Fruit fly (Drosophila melanogaster) whole organism, wandering third instar larva: ENCODE measurements around the gene CG32301.

ENCODE experiments used
- Abd-B ChIP-seq: fragments of >200 bp; optimal IDR thresholded peaks from 2 replicates; lab custom pipeline; 2017; ENCODE audit warnings: missing biosample characterization, missing genetic modification characterization
- CG32264 ChIP-seq: fragments of 200-800 bp; sonication (Bioruptor generic); optimal IDR thresholded peaks from 2 replicates; lab custom pipeline; 2016; ENCODE audit warnings: missing biosample characterization, missing genetic modification characterization
- CG9705 ChIP-seq: fragments of 200-800 bp; sonication (Bioruptor generic); optimal IDR thresholded peaks from 2 replicates; lab custom pipeline; 2018; ENCODE audit warnings: missing biosample characterization, mild to moderate bottlenecking, missing genetic modification characterization
- CrebA ChIP-seq: fragments of 200-800 bp; sonication (Bioruptor generic); optimal IDR thresholded peaks from 2 replicates; lab custom pipeline; 2016; ENCODE audit warnings: missing biosample characterization, mild to moderate bottlenecking, missing genetic modification characterization, borderline replicate concordance
- Dfd ChIP-seq: fragments of >200 bp; optimal IDR thresholded peaks from 2 replicates; lab custom pipeline; 2017; ENCODE audit warnings: missing biosample characterization, missing genetic modification characterization
- Dif ChIP-seq: fragments of 200-275, 200-300 bp; sonication (Bioruptor generic); optimal IDR thresholded peaks from 2 replicates; lab custom pipeline; 2018; ENCODE audit warnings: missing biosample characterization, missing genetic modification characterization; ENCODE audit not compliant: partially characterized antibody
- GATAd ChIP-seq: sonication (Bioruptor generic); optimal IDR thresholded peaks from 2 replicates; lab custom pipeline; 2016; ENCODE audit warnings: missing biosample characterization, missing genetic modification characterization
- HLH106 ChIP-seq: fragments of 200-800 bp; optimal IDR thresholded peaks from 3 replicates; lab custom pipeline; 2019; ENCODE audit warnings: missing biosample characterization, mild to moderate bottlenecking, missing genetic modification characterization, moderate library complexity
- Hnf4 ChIP-seq: fragments of 200-800 bp; sonication (Bioruptor generic); optimal IDR thresholded peaks from 2 replicates; lab custom pipeline; 2016; ENCODE audit warnings: missing biosample characterization, mild to moderate bottlenecking, missing genetic modification characterization
- Hr78 ChIP-seq: fragments of >200 bp; optimal IDR thresholded peaks from 2 replicates; lab custom pipeline; 2017; ENCODE audit warnings: missing biosample characterization, missing genetic modification characterization
- Hr83 ChIP-seq: fragments of 200-300 bp; sonication (Bioruptor generic); optimal IDR thresholded peaks from 2 replicates; lab custom pipeline; 2016; ENCODE audit warnings: missing biosample characterization, mild to moderate bottlenecking, missing genetic modification characterization, moderate library complexity; ENCODE audit not compliant: poor library complexity, severe bottlenecking
- Jra ChIP-seq: sonication (Bioruptor generic); optimal IDR thresholded peaks from 2 replicates; lab custom pipeline; 2016; ENCODE audit warnings: missing biosample characterization, missing genetic modification characterization
- Mio ChIP-seq: sonication (Bioruptor generic); optimal IDR thresholded peaks from 2 replicates; lab custom pipeline; 2016; ENCODE audit warnings: missing biosample characterization, missing genetic modification characterization
- Myc ChIP-seq: fragments of >200 bp; optimal IDR thresholded peaks from 2 replicates; lab custom pipeline; 2017
- N ChIP-seq: fragments of >200 bp; optimal IDR thresholded peaks from 2 replicates; lab custom pipeline; 2018; ENCODE audit warnings: missing biosample characterization, missing external identifiers, missing genetic modification characterization
- OdsH ChIP-seq: fragments of 200-800 bp; sonication (Bioruptor generic); optimal IDR thresholded peaks from 2 replicates; lab custom pipeline; 2016; ENCODE audit warnings: missing biosample characterization, mild to moderate bottlenecking, missing genetic modification characterization
- Rel ChIP-seq, 2 experiments: fragments of 200-800 bp; sonication (Bioruptor generic) in 1 of 2; optimal IDR thresholded peaks; 2 replicates in 1 of 2; 3 replicates in 1 of 2; lab custom pipeline; 2016 to 2019; ENCODE audit warnings: mild to moderate bottlenecking in 2 of 2, missing biosample characterization in 2 of 2, missing genetic modification characterization in 2 of 2, moderate library complexity in 1 of 2
- Sp1 ChIP-seq: fragments of 200-800 bp; sonication (Bioruptor generic); optimal IDR thresholded peaks from 3 replicates; lab custom pipeline; 2019; ENCODE audit warnings: missing biosample characterization, mild to moderate bottlenecking, missing genetic modification characterization, moderate library complexity
- Vsx2 ChIP-seq: fragments of 200-300, 225-300 bp; sonication (Bioruptor generic); optimal IDR thresholded peaks from 2 replicates; lab custom pipeline; 2018; ENCODE audit warnings: missing biosample characterization, missing genetic modification characterization; ENCODE audit not compliant: partially characterized antibody
- br ChIP-seq: fragments of 200-800 bp; sonication (Bioruptor generic); optimal IDR thresholded peaks from 2 replicates; lab custom pipeline; 2016; ENCODE audit warnings: missing biosample characterization, missing genetic modification characterization
- brk ChIP-seq: fragments of 200-800 bp; sonication (Bioruptor generic); optimal IDR thresholded peaks from 2 replicates; lab custom pipeline; 2016; ENCODE audit warnings: missing biosample characterization, mild to moderate bottlenecking, missing genetic modification characterization
- dl ChIP-seq, 2 experiments: fragments of 175-275, 200-275 bp in 1 of 2; fragments of 200-275 bp in 1 of 2; sonication (Bioruptor generic); optimal IDR thresholded peaks; lab custom pipeline; 2018; ENCODE audit warnings: mild to moderate bottlenecking in 2 of 2, missing biosample characterization in 2 of 2, missing genetic modification characterization in 2 of 2, moderate library complexity in 2 of 2; ENCODE audit not compliant: partially characterized antibody in 2 of 2, insufficient read depth in 1 of 2
- dmrt93B ChIP-seq: fragments of 200-800 bp; sonication (Bioruptor generic); optimal IDR thresholded peaks from 2 replicates; lab custom pipeline; 2018; ENCODE audit warnings: missing biosample characterization, mild to moderate bottlenecking, missing genetic modification characterization
- dsf ChIP-seq: sonication (Bioruptor generic); optimal IDR thresholded peaks from 2 replicates; lab custom pipeline; 2016; ENCODE audit warnings: missing biosample characterization, missing genetic modification characterization, borderline replicate concordance
- ey ChIP-seq: fragments of 200-800 bp; sonication (Bioruptor generic); optimal IDR thresholded peaks from 2 replicates; lab custom pipeline; 2016; ENCODE audit warnings: missing biosample characterization, missing genetic modification characterization
- foxo ChIP-seq, 2 experiments: fragments of 200-800 bp; sonication (Bioruptor generic); optimal IDR thresholded peaks; 2 replicates in 1 of 2; 3 replicates in 1 of 2; lab custom pipeline; 2016 to 2017; ENCODE audit warnings: missing biosample characterization in 2 of 2, missing genetic modification characterization in 2 of 2
- fru ChIP-seq: fragments of 200-800 bp; sonication (Bioruptor generic); optimal IDR thresholded peaks from 3 replicates; lab custom pipeline; 2016; ENCODE audit warnings: missing biosample characterization, mild to moderate bottlenecking, missing genetic modification characterization
- h ChIP-seq: fragments of 200-800 bp; sonication (Bioruptor generic); optimal IDR thresholded peaks from 3 replicates; lab custom pipeline; 2016; ENCODE audit warnings: missing biosample characterization, mild to moderate bottlenecking, missing genetic modification characterization
- jim ChIP-seq: fragments of 175-275, 200-325 bp; sonication (Bioruptor generic); optimal IDR thresholded peaks from 2 replicates; lab custom pipeline; 2016; ENCODE audit warnings: missing biosample characterization, mild to moderate bottlenecking, missing genetic modification characterization
- lola ChIP-seq: fragments of >200 bp; optimal IDR thresholded peaks from 2 replicates; lab custom pipeline; 2017; ENCODE audit warnings: missing biosample characterization, missing genetic modification characterization
- pan ChIP-seq: fragments of >200 bp; optimal IDR thresholded peaks from 2 replicates; lab custom pipeline; 2017
- psq ChIP-seq: fragments of 200-800 bp; sonication (Bioruptor generic); optimal IDR thresholded peaks from 3 replicates; lab custom pipeline; 2017; ENCODE audit warnings: missing biosample characterization, mild to moderate bottlenecking, missing genetic modification characterization, moderate library complexity
- rgr ChIP-seq: fragments of 200-800 bp; sonication (Bioruptor generic); optimal IDR thresholded peaks from 3 replicates; lab custom pipeline; 2016; ENCODE audit warnings: missing biosample characterization, mild to moderate bottlenecking, missing genetic modification characterization
- sage ChIP-seq: fragments of 200-800 bp; sonication (Bioruptor generic); optimal IDR thresholded peaks from 2 replicates; lab custom pipeline; 2016; ENCODE audit warnings: missing biosample characterization, mild to moderate bottlenecking, missing genetic modification characterization
- sv ChIP-seq: fragments of 200-800 bp; sonication (Bioruptor generic); optimal IDR thresholded peaks from 3 replicates; lab custom pipeline; 2016; ENCODE audit warnings: missing biosample characterization, missing genetic modification characterization
- tai ChIP-seq: sonication (Bioruptor generic); optimal IDR thresholded peaks from 2 replicates; lab custom pipeline; 2016; ENCODE audit warnings: missing biosample characterization, missing genetic modification characterization
- usp ChIP-seq: fragments of >200 bp; optimal IDR thresholded peaks from 2 replicates; lab custom pipeline; 2017; ENCODE audit warnings: missing biosample characterization, missing genetic modification characterization
- woc ChIP-seq: sonication (Bioruptor generic); optimal IDR thresholded peaks from 2 replicates; lab custom pipeline; 2016; ENCODE audit warnings: missing biosample characterization, mild to moderate bottlenecking, missing genetic modification characterization

The CG32301 gene

DNA sequence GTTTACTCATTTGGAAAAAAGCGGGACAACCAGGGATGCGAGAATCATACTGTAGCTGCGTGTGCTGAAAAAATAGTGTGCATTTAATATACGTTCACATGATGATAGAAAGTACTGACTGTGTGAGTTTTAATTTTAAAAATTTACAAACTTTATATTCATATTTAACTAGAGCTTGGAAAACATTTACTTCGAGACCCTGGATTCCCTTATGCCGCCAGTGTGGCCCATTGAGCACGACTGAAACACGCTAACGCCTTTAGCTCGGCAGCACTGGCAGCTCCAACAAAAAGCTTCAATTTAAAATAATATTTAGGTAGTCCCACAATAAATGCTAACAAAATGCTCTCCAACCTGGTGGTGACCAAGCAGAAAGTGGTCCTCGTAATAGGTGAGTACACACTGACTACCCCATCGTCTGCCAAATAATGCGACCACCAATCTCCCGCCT, 13.2 kb downstream of the CG32301 start, which contains the start of the genes CG1275 and Elp5:
Gene CG1275, minus strand, starts transcription at position 12 of the 451 bp plus-strand sequence.
Gene Elp5, plus strand, starts transcription at position 45 of the 451 bp plus-strand sequence.
- TF ChIP-seq pan (lab: Kevin White, UChicago): no peak
- TF ChIP-seq Rel (GFP tag; optimal IDR thresholded peaks at IDR 0.05; lab: Kevin White, UChicago): peak; percentile 95
- peak; percentile 94 for TF ChIP-seq Rel (tag; optimal IDR thresholded peaks at IDR 0.05; lab: Kevin White, UChicago)
- no peak for TF ChIP-seq lola
- peak; percentile 95 for TF ChIP-seq psq (GFP tag; lab: Kevin White, UChicago)
- peak; percentile 99 for TF ChIP-seq rgr
- TF ChIP-seq Hr83 (GFP tag; lab: Kevin White, UChicago): peak; percentile 98
- no peak for TF ChIP-seq Hr78 (GFP tag; lab: Kevin White, UChicago)
- peak; percentile 98 for TF ChIP-seq Hnf4 (GFP tag; lab: Kevin White, UChicago)
- peak; percentile 96 for TF ChIP-seq CG32264 (GFP tag; lab: Kevin White, UChicago)
- peak; percentile 100 for TF ChIP-seq h (GFP tag; lab: Kevin White, UChicago)
- TF ChIP-seq Jra (GFP tag; lab: Kevin White, UChicago): peak; percentile 97
- TF ChIP-seq Myc (lab: Kevin White, UChicago): peak; percentile 31
- TF ChIP-seq Sp1 (GFP tag; lab: Kevin White, UChicago): peak; percentile 98
- TF ChIP-seq dmrt93B (GFP tag; lab: Kevin White, UChicago): peak; percentile 95
- no peak for TF ChIP-seq Abd-B
- peak; percentile 97 for TF ChIP-seq OdsH
- TF ChIP-seq Dif: no peak
- peak; percentile 95 for TF ChIP-seq GATAd (GFP tag; lab: Kevin White, UChicago)
- TF ChIP-seq CG9705 (GFP tag; lab: Kevin White, UChicago): peak; percentile 97
- TF ChIP-seq woc (GFP tag; lab: Kevin White, UChicago): peak; percentile 95
- no peak for TF ChIP-seq dsf (GFP tag; lab: Kevin White, UChicago)
- no peak for TF ChIP-seq Vsx2 (GFP tag; lab: Kevin White, UChicago)
- TF ChIP-seq sv (GFP tag; lab: Kevin White, UChicago): peak; percentile 96
- peak; percentile 94 for TF ChIP-seq sage (GFP tag; lab: Kevin White, UChicago)
- peak; percentile 99 for TF ChIP-seq br (GFP tag; lab: Kevin White, UChicago)
- peak; percentile 91 for TF ChIP-seq Mio
- TF ChIP-seq usp (GFP tag; lab: Kevin White, UChicago): no peak
- TF ChIP-seq foxo (GFP tag; optimal IDR thresholded peaks at IDR 0.05; lab: Kevin White, UChicago): peak; percentile 91 to 98
- TF ChIP-seq ey (GFP tag; lab: Kevin White, UChicago): peak; percentile 98
- TF ChIP-seq tai: no peak
- peak; percentile 85 for TF ChIP-seq jim (GFP tag; lab: Kevin White, UChicago)
- TF ChIP-seq brk: no peak
- no peak for TF ChIP-seq dl (GFP tag; optimal IDR thresholded peaks at IDR 0.05; lab: Kevin White, UChicago; ENCODE audit: insufficient read depth in 1 of 2, partially characterized antibody in 2 of 2)
- no peak for TF ChIP-seq CrebA (GFP tag; lab: Kevin White, UChicago)
- TF ChIP-seq N (GFP tag; lab: Kevin White, UChicago): no peak
- TF ChIP-seq fru (GFP tag; lab: Kevin White, UChicago): peak; percentile 97
- no peak for TF ChIP-seq Dfd (GFP tag; lab: Kevin White, UChicago)
- TF ChIP-seq HLH106 (tag; lab: Kevin White, UChicago): peak; percentile 99

DNA sequence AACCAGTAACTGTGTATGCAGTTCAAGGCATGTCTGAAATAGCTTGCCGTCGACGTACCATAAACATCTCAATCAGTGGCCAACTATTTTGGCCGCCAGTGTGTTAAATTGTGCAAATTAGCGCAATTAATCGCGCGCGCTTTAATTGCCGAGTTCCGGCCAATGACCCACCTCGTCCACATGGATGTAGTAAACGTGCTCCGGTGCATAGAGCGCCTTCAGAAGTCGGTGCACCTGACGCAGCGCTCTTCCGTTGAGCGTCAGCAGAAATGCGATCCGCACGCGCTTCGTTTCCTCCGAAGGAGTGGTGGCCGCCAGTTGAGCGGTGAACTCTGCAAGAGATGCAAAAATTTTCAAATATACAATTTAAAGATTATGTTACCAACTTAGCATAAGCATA, 17.0 kb downstream of the CG32301 start:
- TF ChIP-seq foxo (GFP tag; optimal IDR thresholded peaks at IDR 0.05; lab: Kevin White, UChicago): no peak
- TF ChIP-seq CrebA (GFP tag; lab: Kevin White, UChicago): no peak

DNA sequence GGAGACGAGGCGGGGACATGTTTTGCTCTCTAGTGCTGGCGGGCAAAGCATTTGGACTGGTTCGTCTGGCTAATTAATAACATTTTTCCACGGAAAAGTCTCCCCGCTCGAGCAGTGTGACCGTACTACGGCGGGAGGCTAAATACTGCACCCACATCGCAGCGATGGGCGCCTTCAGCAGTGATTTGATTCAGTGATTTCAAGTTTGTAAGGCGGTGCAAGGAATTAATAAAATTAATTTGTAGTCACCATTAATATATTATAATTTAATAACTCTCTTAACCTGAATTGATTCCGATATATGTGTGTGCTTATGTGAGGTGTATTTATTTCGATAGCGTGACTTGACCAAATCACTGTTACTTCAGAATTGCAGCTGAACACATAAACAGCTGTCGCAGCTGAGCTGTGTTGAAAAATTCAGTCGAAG, 18.3 kb downstream of the CG32301 start, which contains the start of the genes oxt and CG13807:
Gene oxt, minus strand, starts transcription at position 150 of the 430 bp plus-strand sequence.
Gene CG13807, plus strand, starts transcription at position 405 of the 430 bp plus-strand sequence.
- TF ChIP-seq sv (GFP tag; lab: Kevin White, UChicago) (peak; percentile 80), dl (GFP tag; optimal IDR thresholded peaks at IDR 0.05; lab: Kevin White, UChicago; ENCODE audit: insufficient read depth in 1 of 2, partially characterized antibody in 2 of 2) (no peak), OdsH (peak; percentile 82), dmrt93B (GFP tag; lab: Kevin White, UChicago) (peak; percentile 76), jim (GFP tag; lab: Kevin White, UChicago) (no peak), Vsx2 (GFP tag; lab: Kevin White, UChicago) (peak; percentile 74), HLH106 (tag; lab: Kevin White, UChicago) (peak; percentile 92), h (GFP tag; lab: Kevin White, UChicago) (peak; percentile 96), rgr (peak; percentile 94), Mio (no peak), sage (GFP tag; lab: Kevin White, UChicago) (no peak), ey (GFP tag; lab: Kevin White, UChicago) (peak; percentile 64), woc (GFP tag; lab: Kevin White, UChicago) (peak; percentile 59), Rel (GFP tag; optimal IDR thresholded peaks at IDR 0.05; lab: Kevin White, UChicago) (no peak), Rel (tag; optimal IDR thresholded peaks at IDR 0.05; lab: Kevin White, UChicago) (peak; percentile 82), psq (GFP tag; lab: Kevin White, UChicago) (peak; percentile 74), br (GFP tag; lab: Kevin White, UChicago) (peak; percentile 76), CG9705 (GFP tag; lab: Kevin White, UChicago) (peak; percentile 79), Hr83 (GFP tag; lab: Kevin White, UChicago) (peak; percentile 69), dsf (GFP tag; lab: Kevin White, UChicago) (no peak), CrebA (GFP tag; lab: Kevin White, UChicago) (no peak), Sp1 (GFP tag; lab: Kevin White, UChicago) (peak; percentile 86), pan (lab: Kevin White, UChicago) (no peak), Myc (lab: Kevin White, UChicago) (peak; percentile 4), Dif (no peak), Dfd (GFP tag; lab: Kevin White, UChicago) (no peak), fru (GFP tag; lab: Kevin White, UChicago) (peak; percentile 69), GATAd (GFP tag; lab: Kevin White, UChicago) (peak; percentile 32), foxo (GFP tag; optimal IDR thresholded peaks at IDR 0.05; lab: Kevin White, UChicago) (peak in 1 of 2 experiments; percentile 86), lola (no peak)
- TF ChIP-seq, all 38 proteins: peak for 19
